Worm (Caenorhabditis elegans) whole organism, L4/young adult: ENCODE data around the gene ugt-48.

Source experiments
- W03F9.2 ChIP-seq: fragments of 150-350 bp; optimal IDR thresholded peaks from 2 replicates; lab custom pipeline; 2014; ENCODE audit warnings: missing biosample characterization, missing genetic modification characterization
- dao-5 ChIP-seq: sonication (generic microtip); optimal IDR thresholded peaks from 2 replicates; lab custom pipeline; 2016; ENCODE audit warnings: missing genotype, missing genetic modification characterization, moderate library complexity, missing compliant biosample characterization
- him-1 ChIP-seq: sonication (generic microtip); optimal IDR thresholded peaks from 2 replicates; lab custom pipeline; 2016; ENCODE audit warnings: missing genotype, missing genetic modification reagents, missing genetic modification characterization, missing compliant biosample characterization

Gene ugt-48

ce11 chrV:5580517-5580916 lies 32.7 kb upstream of the ugt-48 start:
- TF ChIP-seq W03F9.2 (tag; lab: Kevin White, UChicago) = no peak

ce11 chrV:5579666-5580065 lies 31.8 kb upstream of the ugt-48 start:
- no peak for TF ChIP-seq W03F9.2 (tag; lab: Kevin White, UChicago)
- TF ChIP-seq dao-5 (tag; lab: Kevin White, UChicago) = no peak
- TF ChIP-seq him-1 (tag; lab: Kevin White, UChicago) = no peak

ce11 chrV:5576008-5576407 lies 28.1 kb upstream of the ugt-48 start:
- no peak for TF ChIP-seq dao-5 (tag; lab: Kevin White, UChicago)
- peak; percentile 27 for TF ChIP-seq him-1 (tag; lab: Kevin White, UChicago)
- TF ChIP-seq W03F9.2 (tag; lab: Kevin White, UChicago) = peak; percentile 54

- no peak for TF ChIP-seq him-1 (tag; lab: Kevin White, UChicago)
- no peak for TF ChIP-seq dao-5 (tag; lab: Kevin White, UChicago)
- no peak for TF ChIP-seq W03F9.2 (tag; lab: Kevin White, UChicago)
Observed at ce11 chrV:5571691-5572090, 23.8 kb upstream of the ugt-48 start.

- TF ChIP-seq W03F9.2 (tag; lab: Kevin White, UChicago) = no peak
- TF ChIP-seq him-1 (tag; lab: Kevin White, UChicago) = no peak
- TF ChIP-seq dao-5 (tag; lab: Kevin White, UChicago) = no peak
Observed at ce11 chrV:5570433-5570832, 22.6 kb upstream of the ugt-48 start, which contains the start of gene glb-6. glb-6 (minus strand) TSS chrV:5570533.

- no peak for TF ChIP-seq W03F9.2 (tag; lab: Kevin White, UChicago)
- no peak for TF ChIP-seq him-1 (tag; lab: Kevin White, UChicago)
- no peak for TF ChIP-seq dao-5 (tag; lab: Kevin White, UChicago)
Observed at ce11 chrV:5567119-5567518, 19.3 kb upstream of the ugt-48 start, which contains the start of gene C18C4.7. C18C4.7 (minus strand) TSS chrV:5567219.

- TF ChIP-seq W03F9.2 (tag; lab: Kevin White, UChicago) (no peak), dao-5 (tag; lab: Kevin White, UChicago) (no peak), him-1 (tag; lab: Kevin White, UChicago) (no peak)
Observed at ce11 chrV:5559882-5560281, 12.0 kb upstream of the ugt-48 start.

ce11 chrV:5558590-5558989 lies 10.7 kb upstream of the ugt-48 start, which contains the start of gene glb-5:
glb-5 (plus strand) TSS chrV:5558890.
- TF ChIP-seq dao-5 (tag; lab: Kevin White, UChicago) (no peak), W03F9.2 (tag; lab: Kevin White, UChicago) (no peak), him-1 (tag; lab: Kevin White, UChicago) (no peak)

ce11 chrV:5548497-5548896 lies 635 bp upstream of the ugt-48 start:
- TF ChIP-seq dao-5 (tag; lab: Kevin White, UChicago) (no peak), W03F9.2 (tag; lab: Kevin White, UChicago) (no peak), him-1 (tag; lab: Kevin White, UChicago) (no peak)

ce11 chrV:5538500-5538899 lies 9.4 kb downstream of the ugt-48 start, which contains the start of gene cft-1:
cft-1 (plus strand) TSS chrV:5538800.
- TF ChIP-seq W03F9.2 (tag; lab: Kevin White, UChicago) (no peak), dao-5 (tag; lab: Kevin White, UChicago) (no peak), him-1 (tag; lab: Kevin White, UChicago) (no peak)

- TF ChIP-seq dao-5 (tag; lab: Kevin White, UChicago) = no peak
- no peak for TF ChIP-seq him-1 (tag; lab: Kevin White, UChicago)
- peak; percentile 35 for TF ChIP-seq W03F9.2 (tag; lab: Kevin White, UChicago)
Observed at ce11 chrV:5536240-5536811, 11.5 kb downstream of the ugt-48 start, which contains the start of the genes cox-16 and syp-2. cox-16 (minus strand) TSS chrV:5536243. syp-2 (plus strand) TSS chrV:5536487.

ce11 chrV:5535774-5536173 lies 12.1 kb downstream of the ugt-48 start, which contains the start of gene C24G6.8:
C24G6.8 (minus strand) TSS chrV:5535874.
- TF ChIP-seq W03F9.2 (tag; lab: Kevin White, UChicago) (no peak), him-1 (tag; lab: Kevin White, UChicago) (no peak), dao-5 (tag; lab: Kevin White, UChicago) (no peak)

ce11 chrV:5533755-5534154 lies 14.1 kb downstream of the ugt-48 start, which contains the start of gene grl-1:
grl-1 (minus strand) TSS chrV:5533855.
- no peak for TF ChIP-seq dao-5 (tag; lab: Kevin White, UChicago)
- TF ChIP-seq him-1 (tag; lab: Kevin White, UChicago) = no peak
- TF ChIP-seq W03F9.2 (tag; lab: Kevin White, UChicago) = no peak

ce11 chrV:5527694-5528093 lies 20.2 kb downstream of the ugt-48 start:
- no peak for TF ChIP-seq W03F9.2 (tag; lab: Kevin White, UChicago)
- no peak for TF ChIP-seq him-1 (tag; lab: Kevin White, UChicago)
- no peak for TF ChIP-seq dao-5 (tag; lab: Kevin White, UChicago)
